Worm (Caenorhabditis elegans): ENCODE results near the gene K08D8.3.

The K08D8.3 gene

ce11 chrIV:12926639-12927038 is 20.2 kb upstream of the K08D8.3 start, which contains the start of gene srlf-5:
srlf-5 (minus strand) TSS chrIV:12926739.
- TF ChIP-seq zag-1 (tag; optimal IDR thresholded peaks at IDR 0.05) (no peak), alr-1 (tag; optimal IDR thresholded peaks at IDR 0.05) (no peak), lin-39 (tag; optimal IDR thresholded peaks at IDR 0.05) (no peak), nhr-129 (tag; optimal IDR thresholded peaks at IDR 0.05) (no peak), lin-11 (tag; optimal IDR thresholded peaks at IDR 0.05) (no peak), sem-4 (tag; optimal IDR thresholded peaks at IDR 0.05) (no peak), elt-3 (tag; optimal IDR thresholded peaks at IDR 0.05) (no peak), skn-1 (tag; optimal IDR thresholded peaks at IDR 0.05) (no peak), ZK546.5 (tag; optimal IDR thresholded peaks at IDR 0.05) (no peak), gmeb-1 (tag; optimal IDR thresholded peaks at IDR 0.05) (no peak), crh-2 (tag; optimal IDR thresholded peaks at IDR 0.05) (no peak)

- no peak for TF ChIP-seq egl-27 (tag; optimal IDR thresholded peaks at IDR 0.05)
- no peak for TF ChIP-seq lin-13 (GFP tag; optimal IDR thresholded peaks at IDR 0.05)
- no peak for TF ChIP-seq lin-11 (tag; optimal IDR thresholded peaks at IDR 0.05)
- TF ChIP-seq C34F6.9 (tag; optimal IDR thresholded peaks at IDR 0.05) = no peak
- TF ChIP-seq alr-1 (tag; optimal IDR thresholded peaks at IDR 0.05) = no peak
- no peak for TF ChIP-seq elt-3 (tag; optimal IDR thresholded peaks at IDR 0.05)
- TF ChIP-seq nhr-23 (tag; optimal IDR thresholded peaks at IDR 0.05) = no peak
- no peak for TF ChIP-seq nhr-129 (tag; optimal IDR thresholded peaks at IDR 0.05)
- no peak for TF ChIP-seq mdl-1 (tag; optimal IDR thresholded peaks at IDR 0.05)
- no peak for TF ChIP-seq unc-62 (GFP tag; optimal IDR thresholded peaks at IDR 0.05)
- TF ChIP-seq fos-1 (tag; optimal IDR thresholded peaks at IDR 0.05) = no peak
- TF ChIP-seq sem-4 (tag; optimal IDR thresholded peaks at IDR 0.05) = no peak
- no peak for TF ChIP-seq lin-39 (tag; optimal IDR thresholded peaks at IDR 0.05)
- TF ChIP-seq peb-1 (tag; optimal IDR thresholded peaks at IDR 0.05) = no peak
- no peak for TF ChIP-seq aly-2 (tag; optimal IDR thresholded peaks at IDR 0.05)
- TF ChIP-seq skn-1 (tag; optimal IDR thresholded peaks at IDR 0.05) = no peak
- no peak for TF ChIP-seq mab-5 (tag; optimal IDR thresholded peaks at IDR 0.05)
- no peak for TF ChIP-seq F13H6.1 (tag; optimal IDR thresholded peaks at IDR 0.05)
- no peak for TF ChIP-seq gmeb-1 (tag; optimal IDR thresholded peaks at IDR 0.05)
These were observed 17.9 kb upstream of the K08D8.3 start, which contains the start of gene srlf-4 for ce11 chrIV:12924332-12924731. srlf-4 (minus strand) TSS chrIV:12924432.

ce11 chrIV:12921027-12921426 is 14.6 kb upstream of the K08D8.3 start, which contains the start of gene C32H11.4:
C32H11.4 (plus strand) TSS chrIV:12921264.
- peak; percentile 68 for TF ChIP-seq sma-3 (GFP tag; optimal IDR thresholded peaks at IDR 0.05)
- TF ChIP-seq ztf-1 (GFP tag; conservative IDR thresholded peaks at IDR 0.05) = no peak
- TF ChIP-seq sma-9 (GFP tag; optimal IDR thresholded peaks at IDR 0.05) = peak; percentile 96
- TF ChIP-seq sma-9 (tag; optimal IDR thresholded peaks at IDR 0.05) = no peak
- peak; percentile 79 for TF ChIP-seq fos-1 (tag; optimal IDR thresholded peaks at IDR 0.05)
- TF ChIP-seq skn-1 (tag; optimal IDR thresholded peaks at IDR 0.05) = peak; percentile 57
- no peak for TF ChIP-seq dmd-4 (tag; optimal IDR thresholded peaks at IDR 0.05)

- TF ChIP-seq fos-1 (tag; optimal IDR thresholded peaks at IDR 0.05) (peak; percentile 73), sma-9 (GFP tag; optimal IDR thresholded peaks at IDR 0.05) (peak; percentile 78), sma-9 (tag; optimal IDR thresholded peaks at IDR 0.05) (no peak), lin-11 (tag; optimal IDR thresholded peaks at IDR 0.05) (no peak), lsy-2 (tag; optimal IDR thresholded peaks at IDR 0.05) (no peak), nhr-77 (tag; optimal IDR thresholded peaks at IDR 0.05) (no peak), aly-2 (tag; optimal IDR thresholded peaks at IDR 0.05) (no peak), sem-4 (tag; optimal IDR thresholded peaks at IDR 0.05) (no peak), peb-1 (tag; optimal IDR thresholded peaks at IDR 0.05) (no peak), elt-3 (tag; optimal IDR thresholded peaks at IDR 0.05) (no peak), unc-62 (GFP tag; optimal IDR thresholded peaks at IDR 0.05) (no peak), nhr-237 (tag; optimal IDR thresholded peaks at IDR 0.05) (no peak), ceh-82 (tag; optimal IDR thresholded peaks at IDR 0.05) (no peak), skn-1 (tag; optimal IDR thresholded peaks at IDR 0.05) (peak; percentile 45), Y55F3AM.14 (GFP tag; optimal IDR thresholded peaks at IDR 0.05) (no peak), F13H6.1 (tag; optimal IDR thresholded peaks at IDR 0.05) (no peak), nhr-10 (tag; optimal IDR thresholded peaks at IDR 0.05) (no peak), unc-55 (GFP tag; optimal IDR thresholded peaks at IDR 0.05) (no peak), ama-1 (optimal IDR thresholded peaks at IDR 0.05) (no peak), C34F6.9 (tag; optimal IDR thresholded peaks at IDR 0.05) (no peak)
These were observed 14.1 kb upstream of the K08D8.3 start for ce11 chrIV:12920553-12920952.

ce11 chrIV:12918256-12918655 is 11.8 kb upstream of the K08D8.3 start, which contains the start of gene C32H11.3:
C32H11.3 (plus strand) TSS chrIV:12918556.
- no peak for TF ChIP-seq nhr-25 (tag; optimal IDR thresholded peaks at IDR 0.05)
- TF ChIP-seq lin-11 (tag; optimal IDR thresholded peaks at IDR 0.05) = no peak
- TF ChIP-seq sma-9 (GFP tag; optimal IDR thresholded peaks at IDR 0.05) = no peak
- no peak for TF ChIP-seq sma-9 (tag; optimal IDR thresholded peaks at IDR 0.05)
- no peak for TF ChIP-seq snpc-4 (tag; optimal IDR thresholded peaks at IDR 0.05)
- TF ChIP-seq unc-55 (GFP tag; optimal IDR thresholded peaks at IDR 0.05) = no peak
- TF ChIP-seq unc-39 (tag; optimal IDR thresholded peaks at IDR 0.05) = no peak
- no peak for TF ChIP-seq nhr-12 (tag; optimal IDR thresholded peaks at IDR 0.05)
- no peak for TF ChIP-seq crh-2 (tag; optimal IDR thresholded peaks at IDR 0.05)
- TF ChIP-seq R02D3.7 (tag; optimal IDR thresholded peaks at IDR 0.05) = no peak
- TF ChIP-seq dmd-4 (tag; optimal IDR thresholded peaks at IDR 0.05) = no peak
- TF ChIP-seq nhr-10 (tag; optimal IDR thresholded peaks at IDR 0.05) = no peak
- no peak for TF ChIP-seq mdl-1 (tag; optimal IDR thresholded peaks at IDR 0.05)

Data from whole organism, L2 larva.